Fruit fly (Drosophila melanogaster): ENCODE results near the gene CG1074.

The CG1074 gene

dm6 chr3R:4471846-4472693, 38.3 kb downstream of the CG1074 start:
- peak; percentile 45 for TF ChIP-seq svp (GFP tag)
- TF ChIP-seq CG32006 (GFP tag; optimal IDR thresholded peaks at IDR 0.05), result peak; percentile 73
- TF ChIP-seq Ets96B (tag; optimal IDR thresholded peaks at IDR 0.05), result no peak
- peak; percentile 66 for TF ChIP-seq Eip78C (GFP tag)
- TF ChIP-seq CG11902 (GFP tag; optimal IDR thresholded peaks at IDR 0.05), result no peak
- no peak for TF ChIP-seq CG3032 (tag; optimal IDR thresholded peaks at IDR 0.05)
- TF ChIP-seq CG6854 (GFP tag; optimal IDR thresholded peaks at IDR 0.05), result no peak
- no peak for TF ChIP-seq CG7368 (GFP tag; optimal IDR thresholded peaks at IDR 0.05)
- TF ChIP-seq CG4318 (GFP tag; optimal IDR thresholded peaks at IDR 0.05), result peak; percentile 47
- TF ChIP-seq fd59A (GFP tag; optimal IDR thresholded peaks at IDR 0.05), result no peak
- TF ChIP-seq dac (GFP tag; optimal IDR thresholded peaks at IDR 0.05), result no peak
- no peak for TF ChIP-seq CG11762 (GFP tag; optimal IDR thresholded peaks at IDR 0.05; ENCODE audit: insufficient read depth)
- 0 out of 3 replicates have a peak, but pooled peaks have one; percentile 21 for TF ChIP-seq eg (GFP tag; IDR thresholded peaks at IDR 0.05)
- no peak for TF ChIP-seq dsx (GFP tag; optimal IDR thresholded peaks at IDR 0.05; ENCODE audit: poor library complexity, severe bottlenecking)
- peak; percentile 13 for TF ChIP-seq CG10631 (GFP tag; optimal IDR thresholded peaks at IDR 0.05)
- no peak for TF ChIP-seq CG8119 (GFP tag; IDR thresholded peaks at IDR 0.05)
- peak in 1 of 2 experiments; percentile 47 for TF ChIP-seq salr (GFP tag; optimal IDR thresholded peaks at IDR 0.05)
- TF ChIP-seq pdm3 (GFP tag; optimal IDR thresholded peaks at IDR 0.05), result peak; percentile 6
- no peak for TF ChIP-seq cyc (GFP tag; optimal IDR thresholded peaks at IDR 0.05)
- no peak for TF ChIP-seq CG34406 (GFP tag; optimal IDR thresholded peaks at IDR 0.05)
- TF ChIP-seq CG16779 (tag; optimal IDR thresholded peaks at IDR 0.05), result no peak
- TF ChIP-seq Smox (GFP tag; optimal IDR thresholded peaks at IDR 0.05), result no peak
- TF ChIP-seq CG6276 (GFP tag; optimal IDR thresholded peaks at IDR 0.05), result peak; percentile 19
- TF ChIP-seq CG11294 (GFP tag; IDR thresholded peaks at IDR 0.05), result no peak
- TF ChIP-seq Sox15 (GFP tag; optimal IDR thresholded peaks at IDR 0.05), result no peak
- no peak for TF ChIP-seq CG6792 (GFP tag; optimal IDR thresholded peaks at IDR 0.05)
- TF ChIP-seq Sox102F (GFP tag; optimal IDR thresholded peaks at IDR 0.05), result no peak
- no peak for TF ChIP-seq Eip75B (GFP tag; optimal IDR thresholded peaks at IDR 0.05)

- peak; percentile 79 for TF ChIP-seq CG6854 (GFP tag; optimal IDR thresholded peaks at IDR 0.05)
- TF ChIP-seq CG4318 (GFP tag; optimal IDR thresholded peaks at IDR 0.05), result no peak
- no peak for TF ChIP-seq Ets96B (tag; optimal IDR thresholded peaks at IDR 0.05)
- peak; percentile 49 for TF ChIP-seq Blimp-1 (GFP tag; optimal IDR thresholded peaks at IDR 0.05)
- TF ChIP-seq CG6276 (GFP tag; optimal IDR thresholded peaks at IDR 0.05), result no peak
- TF ChIP-seq CG6808 (GFP tag; optimal IDR thresholded peaks at IDR 0.05), result no peak
- TF ChIP-seq net (GFP tag; optimal IDR thresholded peaks at IDR 0.05), result no peak
- no peak for TF ChIP-seq svp (GFP tag)
- TF ChIP-seq eg (GFP tag; IDR thresholded peaks at IDR 0.05), result no peak
- TF ChIP-seq Ets21C (GFP tag; optimal IDR thresholded peaks at IDR 0.05), result no peak
Measured at dm6 chr3R:4472694-4472975, 38.9 kb downstream of the CG1074 start.

DNA sequence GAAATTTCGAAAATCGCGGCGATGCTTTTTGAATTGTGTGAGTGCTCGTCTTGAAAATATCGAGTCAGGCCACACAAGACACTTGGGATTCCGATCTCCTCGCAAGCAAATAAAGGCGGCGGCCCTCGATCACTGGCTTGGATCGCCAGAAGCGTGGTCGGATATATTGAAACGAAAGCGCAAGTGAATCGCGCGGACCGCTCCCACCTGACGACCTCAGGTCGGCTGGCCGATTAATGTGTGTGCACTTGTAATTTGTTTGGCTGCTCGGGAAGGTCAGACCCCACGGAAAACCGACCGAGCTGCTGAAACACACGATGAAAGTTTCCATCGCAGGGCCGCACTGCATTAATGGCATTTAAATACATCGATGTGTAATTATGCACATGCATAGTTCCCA, 41.6 kb downstream of the CG1074 start:
- TF ChIP-seq svp (GFP tag), result peak; percentile 43
- TF ChIP-seq Blimp-1 (GFP tag; optimal IDR thresholded peaks at IDR 0.05), result peak; percentile 71
- TF ChIP-seq CG8319 (GFP tag; optimal IDR thresholded peaks at IDR 0.05), result no peak

dm6 chr3R:4476004-4476403, 42.2 kb downstream of the CG1074 start:
- TF ChIP-seq CG3032 (tag; optimal IDR thresholded peaks at IDR 0.05) (no peak), CG6792 (GFP tag; optimal IDR thresholded peaks at IDR 0.05) (no peak), CG1621 (tag; optimal IDR thresholded peaks at IDR 0.05) (no peak), esn (GFP tag; optimal IDR thresholded peaks at IDR 0.05) (no peak), Sox14 (GFP tag; optimal IDR thresholded peaks at IDR 0.05) (no peak), Sox102F (GFP tag; optimal IDR thresholded peaks at IDR 0.05) (peak; percentile 13), Hr4 (GFP tag; optimal IDR thresholded peaks at IDR 0.05) (no peak), topi (GFP tag; optimal IDR thresholded peaks at IDR 0.05) (no peak), Blimp-1 (GFP tag; optimal IDR thresholded peaks at IDR 0.05) (no peak)

Data from whole organism, prepupa.